Worm (Caenorhabditis elegans) whole organism, L4 larva: ENCODE results near the gene C04A2.15.

Source experiments
- F44E2.7 ChIP-seq: fragments of 200-800 bp; sonication (Bioruptor generic); IDR thresholded peaks from 2 replicates; pipeline ENCODE4 v2.1.2; 2022; ENCODE audit warnings: missing genetic modification characterization, missing compliant biosample characterization
- F49E8.2 ChIP-seq: sonication (generic microtip); optimal IDR thresholded peaks from 2 replicates; lab custom pipeline; 2016; ENCODE audit warnings: missing compliant biosample characterization, mild to moderate bottlenecking, missing genetic modification characterization, borderline replicate concordance
- T26A8.4 ChIP-seq: fragments of 200-800 bp; sonication (Bioruptor generic); IDR thresholded peaks from 2 replicates; pipeline ENCODE4 v1.3.6; 2022; ENCODE audit warnings: missing genetic modification characterization, missing compliant biosample characterization
- Y5F2A.4 ChIP-seq: fragments of 200-800 bp; sonication (Bioruptor generic); optimal IDR thresholded peaks from 2 replicates; lab custom pipeline; 2018; ENCODE audit warnings: mild to moderate bottlenecking, missing genetic modification characterization, missing compliant biosample characterization
- Y75B8A.6 ChIP-seq: fragments of 200-800 bp; sonication (Bioruptor generic); IDR thresholded peaks from 2 replicates; pipeline ENCODE4 v1.3.6; 2022; ENCODE audit warnings: missing genetic modification reagents, missing genetic modification characterization, missing compliant biosample characterization
- ZK337.2 ChIP-seq: fragments of 200-800 bp; sonication (Bioruptor generic); IDR thresholded peaks from 2 replicates; pipeline ENCODE4 v1.3.6; 2022; ENCODE audit warnings: missing genetic modification reagents, missing genetic modification characterization, missing compliant biosample characterization
- aha-1 ChIP-seq: fragments of 150-350 bp; peaks from one replicate; lab custom pipeline; 2014; ENCODE audit warnings: missing biosample characterization, missing genetic modification characterization
- attf-4 ChIP-seq: sonication (generic microtip); optimal IDR thresholded peaks from 3 replicates; lab custom pipeline; 2017; ENCODE audit warnings: missing biosample characterization, missing genetic modification characterization
- ceh-20 ChIP-seq: fragments of 200-800 bp; sonication (Bioruptor generic); IDR thresholded peaks from 2 replicates; pipeline ENCODE4 v1.3.6; 2022; ENCODE audit warnings: missing genetic modification reagents, missing genetic modification characterization, missing compliant biosample characterization
- ceh-28 ChIP-seq: fragments of 150-350 bp; optimal IDR thresholded peaks from 2 replicates; lab custom pipeline; 2014; ENCODE audit warnings: missing biosample characterization, missing genetic modification reagents, missing genetic modification characterization
- ctbp-1 ChIP-seq: fragments of 200-800 bp; sonication (Bioruptor generic); IDR thresholded peaks from 2 replicates; pipeline ENCODE4 v1.3.6; 2022; ENCODE audit warnings: missing genetic modification reagents, missing genetic modification characterization, missing compliant biosample characterization
- dmd-6 ChIP-seq: fragments of 200-800 bp; sonication (Bioruptor generic); IDR thresholded peaks from 2 replicates; pipeline ENCODE4 v1.3.6; 2022; ENCODE audit warnings: missing genetic modification reagents, missing genetic modification characterization, missing compliant biosample characterization
- dve-1 ChIP-seq: sonication (generic microtip); optimal IDR thresholded peaks from 2 replicates; lab custom pipeline; 2017; ENCODE audit warnings: antibody characterized with exemption, mild to moderate bottlenecking, missing genetic modification characterization, missing compliant biosample characterization; ENCODE audit not compliant: insufficient read depth
- egl-27 ChIP-seq: sonication (generic microtip); optimal IDR thresholded peaks from 3 replicates; lab custom pipeline; 2017; ENCODE audit warnings: missing biosample characterization, missing genetic modification reagents, missing genetic modification characterization
- gei-8 ChIP-seq: fragments of 200-800 bp; sonication (Bioruptor generic); optimal IDR thresholded peaks from 2 replicates; lab custom pipeline; 2018; ENCODE audit warnings: mild to moderate bottlenecking, missing genetic modification characterization, missing compliant biosample characterization
- hif-1 ChIP-seq, 2 experiments: sonication (generic microtip); optimal IDR thresholded peaks; 2 replicates each; lab custom pipeline; 2016 to 2017; ENCODE audit warnings: missing compliant biosample characterization in 2 of 2, missing genetic modification characterization in 2 of 2, missing genetic modification reagents in 2 of 2, missing genotype in 2 of 2, mild to moderate bottlenecking in 1 of 2
- hlh-11 ChIP-seq: fragments of 200-800 bp; sonication (Bioruptor generic); optimal IDR thresholded peaks from 2 replicates; lab custom pipeline; 2018; ENCODE audit warnings: mild to moderate bottlenecking, missing genetic modification characterization, missing compliant biosample characterization
- hlh-30 ChIP-seq: sonication (generic microtip); optimal IDR thresholded peaks from 2 replicates; lab custom pipeline; 2017; ENCODE audit warnings: antibody characterized with exemption, mild to moderate bottlenecking, missing genetic modification characterization, missing compliant biosample characterization; ENCODE audit not compliant: insufficient read depth
- hmg-1.1 ChIP-seq: fragments of 200-800 bp; sonication (Bioruptor generic); IDR thresholded peaks from 2 replicates; pipeline ENCODE4 v1.3.6; 2022; ENCODE audit warnings: missing genetic modification reagents, missing genetic modification characterization, missing compliant biosample characterization
- lin-1 ChIP-seq: fragments of 200-800 bp; sonication (Bioruptor generic); IDR thresholded peaks from 2 replicates; pipeline ENCODE4 v1.3.6; 2022; ENCODE audit warnings: missing genetic modification reagents, missing genetic modification characterization, missing compliant biosample characterization
- lin-13 ChIP-seq: fragments of 150-350 bp; optimal IDR thresholded peaks from 2 replicates; lab custom pipeline; 2014; ENCODE audit warnings: missing biosample characterization, missing genetic modification reagents, missing genetic modification characterization
- lsy-2 ChIP-seq, 2 experiments: fragments of 150-350 bp in 1 of 2; sonication (generic microtip) in 1 of 2; optimal IDR thresholded peaks; 2 replicates each; lab custom pipeline; 2014 to 2017; ENCODE audit warnings: missing biosample characterization in 2 of 2, missing genetic modification characterization in 2 of 2
- madf-9 ChIP-seq: fragments of 200-800 bp; sonication (Bioruptor generic); conservative IDR thresholded peaks from 2 replicates; pipeline ENCODE4 v1.3.6; 2022; ENCODE audit warnings: missing genetic modification reagents, missing genetic modification characterization, missing compliant biosample characterization
- mdl-1 ChIP-seq, 2 experiments: fragments of 150-350 bp in 1 of 2; sonication (generic microtip) in 1 of 2; optimal IDR thresholded peaks; 2 replicates each; lab custom pipeline; 2014 to 2017; ENCODE audit warnings: missing biosample characterization in 2 of 2, missing genetic modification characterization in 2 of 2
- mep-1 ChIP-seq: fragments of 150-350 bp; sonication (generic microtip); optimal IDR thresholded peaks from 3 replicates; lab custom pipeline; 2014; ENCODE audit warnings: missing biosample characterization, missing genetic modification characterization
- mes-2 ChIP-seq: sonication (generic microtip); optimal IDR thresholded peaks from 2 replicates; lab custom pipeline; 2016; ENCODE audit warnings: missing genotype, mild to moderate bottlenecking, missing genetic modification characterization, missing compliant biosample characterization; ENCODE audit not compliant: poor library complexity, severe bottlenecking
- mxl-2 ChIP-seq: fragments of 200-800 bp; sonication (Bioruptor generic); conservative IDR thresholded peaks from 2 replicates; pipeline ENCODE4 v1.3.6; 2022; ENCODE audit warnings: missing genetic modification reagents, missing genetic modification characterization, missing compliant biosample characterization
- nhr-11 ChIP-seq: fragments of 150-350 bp; optimal IDR thresholded peaks from 2 replicates; lab custom pipeline; 2014; ENCODE audit warnings: missing biosample characterization, missing genetic modification characterization
- nhr-28 ChIP-seq: fragments of 150-350 bp; optimal IDR thresholded peaks from 2 replicates; lab custom pipeline; 2014; ENCODE audit warnings: missing biosample characterization, missing genetic modification characterization
- nhr-48 ChIP-seq: sonication (generic microtip); optimal IDR thresholded peaks from 2 replicates; lab custom pipeline; 2016; ENCODE audit warnings: mild to moderate bottlenecking, missing genetic modification characterization, missing compliant biosample characterization
- nhr-76 ChIP-seq: fragments of 150-350 bp; optimal IDR thresholded peaks from 2 replicates; lab custom pipeline; 2014; ENCODE audit warnings: missing biosample characterization, missing genetic modification characterization
- pha-4 ChIP-seq, 2 experiments: fragments of 150-350 bp in 1 of 2; fragments of 200-800 bp in 1 of 2; sonication (Bioruptor generic) in 1 of 2; IDR thresholded peaks in 1 of 2; optimal IDR thresholded peaks in 1 of 2; 2 replicates each; pipeline versions ENCODE4 v1.3.6 to Lab custom; 2014 to 2022; ENCODE audit warnings: missing genetic modification characterization in 2 of 2, missing genetic modification reagents in 2 of 2, missing biosample characterization in 1 of 2, missing compliant biosample characterization in 1 of 2
- php-3 ChIP-seq: fragments of 200-800 bp; sonication (Bioruptor generic); IDR thresholded peaks from 2 replicates; pipeline ENCODE4 v1.3.6; 2022; ENCODE audit warnings: missing genetic modification reagents, missing genetic modification characterization, missing compliant biosample characterization
- pqm-1 ChIP-seq: sonication (generic microtip); optimal IDR thresholded peaks from 2 replicates; lab custom pipeline; 2017; ENCODE audit warnings: missing biosample characterization, missing genetic modification characterization
- saeg-2 ChIP-seq: fragments of 200-800 bp; sonication (Bioruptor generic); IDR thresholded peaks from 2 replicates; pipeline ENCODE4 v1.3.6; 2022; ENCODE audit warnings: missing genetic modification reagents, missing genetic modification characterization, missing compliant biosample characterization
- sdz-12 ChIP-seq: fragments of 200-800 bp; sonication (Bioruptor generic); optimal IDR thresholded peaks from 2 replicates; lab custom pipeline; 2018; ENCODE audit warnings: mild to moderate bottlenecking, missing genetic modification characterization, missing compliant biosample characterization
- set-16 ChIP-seq: fragments of 200-800 bp; sonication (Bioruptor generic); IDR thresholded peaks from 2 replicates; pipeline ENCODE4 v1.3.6; 2022; ENCODE audit warnings: missing genetic modification reagents, missing genetic modification characterization, missing compliant biosample characterization
- tag-97 ChIP-seq: fragments of 200-800 bp; sonication (Bioruptor generic); IDR thresholded peaks from 2 replicates; pipeline ENCODE4 v1.3.6; 2022; ENCODE audit warnings: missing genetic modification characterization, missing compliant biosample characterization
- tra-1 ChIP-seq: fragments of 200-800 bp; sonication (Bioruptor generic); IDR thresholded peaks from 2 replicates; pipeline ENCODE4 v1.3.6; 2022; ENCODE audit warnings: missing genetic modification reagents, missing genetic modification characterization, missing compliant biosample characterization
- unc-130 ChIP-seq: sonication (generic microtip); optimal IDR thresholded peaks from 2 replicates; lab custom pipeline; 2016; ENCODE audit warnings: missing genetic modification reagents, missing genetic modification characterization, missing compliant biosample characterization
- unc-39 ChIP-seq: sonication (generic microtip); optimal IDR thresholded peaks from 2 replicates; lab custom pipeline; 2017; ENCODE audit warnings: missing biosample characterization, missing genetic modification characterization
- unc-62 ChIP-seq, 3 experiments: fragments of 150-350 bp in 1 of 3; sonication (generic microtip); optimal IDR thresholded peaks in 2 of 3; peaks in 1 of 3; 1 replicate in 1 of 3; 2 replicates in 2 of 3; lab custom pipeline; 2014 to 2017; ENCODE audit warnings: missing biosample characterization in 3 of 3, missing genetic modification characterization in 3 of 3, missing genetic modification reagents in 3 of 3, missing genotype in 1 of 3
- vab-7 ChIP-seq: fragments of 200-800 bp; sonication (Bioruptor generic); IDR thresholded peaks from 2 replicates; pipeline ENCODE4 v1.3.6; 2022; ENCODE audit warnings: missing genetic modification reagents, missing genetic modification characterization, missing compliant biosample characterization
- zag-1 ChIP-seq: fragments of 150-350 bp; optimal IDR thresholded peaks from 2 replicates; lab custom pipeline; 2014; ENCODE audit warnings: missing biosample characterization, missing genetic modification characterization
- ztf-11 ChIP-seq: fragments of 150-350 bp; optimal IDR thresholded peaks from 2 replicates; lab custom pipeline; 2014; ENCODE audit warnings: missing biosample characterization, missing genetic modification characterization
- ztf-7 ChIP-seq: fragments of 150-350 bp; optimal IDR thresholded peaks from 2 replicates; lab custom pipeline; 2014; ENCODE audit warnings: missing biosample characterization, missing genetic modification characterization

Gene C04A2.15

DNA sequence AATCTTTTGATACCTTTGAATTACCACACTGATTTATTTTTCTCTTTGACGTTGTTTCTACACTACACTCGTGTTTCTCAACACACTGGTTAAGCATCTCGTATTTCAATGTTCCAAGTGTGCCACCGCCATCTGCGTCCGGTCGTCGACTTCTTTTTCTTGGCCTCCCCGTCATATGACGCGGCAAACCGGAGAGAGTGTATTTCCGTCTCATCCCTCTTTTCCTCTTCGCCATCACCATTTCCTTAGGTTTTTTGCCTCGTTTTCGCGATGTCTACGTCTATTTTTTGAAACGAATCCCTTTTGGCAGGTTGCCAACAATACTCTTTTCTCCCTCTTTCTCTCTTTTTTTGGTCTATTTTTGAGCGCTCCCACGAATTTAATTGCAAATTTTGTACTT lies 13.1 kb upstream of the C04A2.15 start:
- TF ChIP-seq gei-8 (GFP tag; lab: Kevin White, UChicago) (no peak), egl-27 (peak; percentile 71), dve-1 (peak; percentile 40), F49E8.2 (tag; lab: Kevin White, UChicago) (no peak), set-16 (0 out of 2 replicates have a peak, but pooled peaks have one; percentile 3), unc-130 (GFP tag; lab: Kevin White, UChicago) (no peak), mep-1 (tag; lab: Kevin White, UChicago) (peak; percentile 41), ceh-20 (GFP tag; lab: Robert Waterston, UW) (0 out of 2 replicates have a peak, but pooled peaks have one; percentile 9), T26A8.4 (GFP tag; lab: Robert Waterston, UW) (0 out of 2 replicates have a peak, but pooled peaks have one; percentile 10), hlh-30 (tag; lab: Kevin White, UChicago) (peak; percentile 81), pha-4 (GFP tag; IDR thresholded peaks at IDR 0.05; lab: Robert Waterston, UW) (no peak), pha-4 (tag; optimal IDR thresholded peaks at IDR 0.05; lab: Kevin White, UChicago) (no peak), nhr-28 (tag; lab: Kevin White, UChicago) (peak; percentile 8), lsy-2 (tag; optimal IDR thresholded peaks at IDR 0.05; lab: Kevin White, UChicago) (peak in 1 of 2 experiments; percentile 49), aha-1 (tag; lab: Kevin White, UChicago) (peak; percentile 99), nhr-11 (peak; percentile 40), hlh-11 (tag; lab: Kevin White, UChicago) (peak; percentile 57), ztf-7 (tag; lab: Kevin White, UChicago) (peak; percentile 70), hif-1 (tag; optimal IDR thresholded peaks at IDR 0.05; lab: Kevin White, UChicago) (peak in 1 of 2 experiments; percentile 27), tag-97 (GFP tag; lab: Robert Waterston, UW) (no peak), ctbp-1 (GFP tag; lab: Robert Waterston, UW) (peak; percentile 63; the same call in 1 of the 2 replicates), unc-62 (GFP tag; optimal IDR thresholded peaks at IDR 0.05 in 1 of 2; lab: Kevin White, UChicago) (peak in 1 of 2 experiments; percentile 48), unc-62 (tag; optimal IDR thresholded peaks at IDR 0.05; lab: Kevin White, UChicago) (no peak), tra-1 (GFP tag; lab: Robert Waterston, UW) (0 out of 2 replicates have a peak, but pooled peaks have one; percentile 52), attf-4 (tag; lab: Kevin White, UChicago) (no peak), mes-2 (tag; lab: Kevin White, UChicago) (peak; percentile 42), lin-1 (GFP tag; lab: Robert Waterston, UW) (no peak), dmd-6 (GFP tag; lab: Robert Waterston, UW) (peak; percentile 55), madf-9 (GFP tag; lab: Robert Waterston, UW) (0 out of 2 replicates have a peak, but pooled peaks have one; percentile 46), hmg-1.1 (GFP tag; lab: Robert Waterston, UW) (peak; percentile 27)

DNA sequence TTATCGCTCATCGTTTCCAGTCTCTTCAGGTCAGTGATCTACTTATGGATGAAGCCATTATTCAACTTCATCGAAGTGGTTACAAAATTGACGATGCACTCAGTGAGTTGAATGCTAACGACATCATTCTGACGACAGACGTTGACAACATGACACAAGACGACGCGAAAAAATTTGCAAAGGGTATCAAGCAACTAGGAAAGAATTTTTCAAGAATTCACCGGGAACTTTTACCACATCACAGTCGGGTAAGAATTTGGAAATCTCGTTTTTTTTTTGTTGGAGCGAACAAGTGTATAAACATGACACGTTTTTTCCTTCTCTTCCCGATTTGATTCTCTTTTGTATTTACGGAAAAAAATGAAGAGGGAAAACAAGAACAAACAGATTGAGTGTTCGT lies 11.4 kb upstream of the C04A2.15 start:
- TF ChIP-seq pha-4 (GFP tag; IDR thresholded peaks at IDR 0.05; lab: Robert Waterston, UW) (no peak), pha-4 (tag; optimal IDR thresholded peaks at IDR 0.05; lab: Kevin White, UChicago) (peak; percentile 13), zag-1 (no peak), unc-62 (GFP tag; optimal IDR thresholded peaks at IDR 0.05 in 1 of 2; lab: Kevin White, UChicago) (peak in 1 of 2 experiments; percentile 93), unc-62 (tag; optimal IDR thresholded peaks at IDR 0.05; lab: Kevin White, UChicago) (no peak)
- TF ChIP-seq, all 104 proteins: peak for 2

ce11 chrII:6841102-6841501 lies 10.9 kb upstream of the C04A2.15 start:
- no peak for TF ChIP-seq ztf-11 (tag; lab: Kevin White, UChicago)
- no peak for TF ChIP-seq saeg-2 (GFP tag; lab: Robert Waterston, UW)
- TF ChIP-seq nhr-48 (tag; lab: Kevin White, UChicago) = no peak
- TF ChIP-seq Y75B8A.6 = no peak
- TF ChIP-seq unc-39 = no peak
- peak in 1 of 2 experiments; percentile 56 for TF ChIP-seq mdl-1 (tag; optimal IDR thresholded peaks at IDR 0.05; lab: Kevin White, UChicago)
- peak; percentile 31 for TF ChIP-seq aha-1 (tag; lab: Kevin White, UChicago)
- no peak for TF ChIP-seq ceh-20 (GFP tag; lab: Robert Waterston, UW)
- TF ChIP-seq vab-7 (GFP tag; lab: Robert Waterston, UW) = no peak
- no peak for TF ChIP-seq ZK337.2 (GFP tag; lab: Robert Waterston, UW)
- TF ChIP-seq php-3 (GFP tag; lab: Robert Waterston, UW) = no peak
- no peak for TF ChIP-seq nhr-76 (tag; lab: Kevin White, UChicago)
- no peak for TF ChIP-seq Y5F2A.4 (GFP tag; lab: Kevin White, UChicago)
- TF ChIP-seq pqm-1 (tag; lab: Kevin White, UChicago) = no peak
- TF ChIP-seq ceh-28 (tag; lab: Kevin White, UChicago) = no peak
- peak; percentile 38 for TF ChIP-seq dmd-6 (GFP tag; lab: Robert Waterston, UW)
- TF ChIP-seq mxl-2 (GFP tag; lab: Robert Waterston, UW) = no peak
- no peak for TF ChIP-seq F44E2.7 (GFP tag; lab: Robert Waterston, UW)
- no peak for TF ChIP-seq sdz-12
- TF ChIP-seq lin-13 (GFP tag; lab: Kevin White, UChicago) = no peak
